Fruit fly (Drosophila melanogaster) whole organism, embryonic: ENCODE data around the gene CG2691.

Source experiments
- Awh ChIP-seq: fragments of 200-800 bp; sonication (Bioruptor generic); IDR thresholded peaks from 2 replicates; pipeline ENCODE4, ENCODE4 v1.3.6; 2022; ENCODE audit warnings: missing biosample characterization, missing genetic modification characterization
- B-H2 ChIP-seq: fragments of 200-800 bp; sonication (Bioruptor generic); optimal IDR thresholded peaks from 2 replicates; lab custom pipeline; 2018; ENCODE audit warnings: missing biosample characterization, mild to moderate bottlenecking, missing genetic modification characterization
- Bteb2 ChIP-seq: fragments of 200-800 bp; sonication (Bioruptor generic); optimal IDR thresholded peaks from 2 replicates; lab custom pipeline; 2016; ENCODE audit warnings: missing biosample characterization, missing genetic modification characterization
- CG10543 ChIP-seq: fragments of 200-800 bp; sonication (Bioruptor generic); optimal IDR thresholded peaks from 3 replicates; lab custom pipeline; 2017; ENCODE audit warnings: missing biosample characterization, mild to moderate bottlenecking, missing genetic modification characterization, moderate library complexity
- CG10654 ChIP-seq: fragments of 200-800 bp; sonication (Bioruptor generic); optimal IDR thresholded peaks from 2 replicates; lab custom pipeline; 2016; ENCODE audit warnings: missing biosample characterization, missing genetic modification characterization
- CG11696 ChIP-seq: fragments of 200-800 bp; sonication (Bioruptor generic); IDR thresholded peaks from 2 replicates; pipeline ENCODE4 v1.3.6; 2022; ENCODE audit warnings: missing biosample characterization, missing genetic modification characterization
- CG12219 ChIP-seq: fragments of 200-800 bp; sonication (Bioruptor generic); optimal IDR thresholded peaks from 3 replicates; lab custom pipeline; 2018; ENCODE audit warnings: missing biosample characterization, mild to moderate bottlenecking, missing genetic modification characterization
- CG14441 ChIP-seq: fragments of 200-800 bp; sonication (Bioruptor generic); IDR thresholded peaks from 2 replicates; pipeline ENCODE4 v1.3.6; 2022; ENCODE audit warnings: missing biosample characterization, missing genetic modification characterization
- CG15601 ChIP-seq: fragments of 200-800 bp; sonication (Bioruptor generic); optimal IDR thresholded peaks from 3 replicates; lab custom pipeline; 2019; ENCODE audit warnings: missing biosample characterization, mild to moderate bottlenecking, missing genetic modification characterization, moderate library complexity
- CG17912 ChIP-seq: fragments of 200-800 bp; sonication (Bioruptor generic); optimal IDR thresholded peaks from 2 replicates; lab custom pipeline; 2018; ENCODE audit warnings: missing biosample characterization, mild to moderate bottlenecking, missing genetic modification characterization
- CG30020 ChIP-seq: fragments of 200-800 bp; optimal IDR thresholded peaks from 2 replicates; lab custom pipeline; 2019; ENCODE audit warnings: missing biosample characterization, mild to moderate bottlenecking, missing genetic modification characterization, moderate library complexity
- CG32532 ChIP-seq: fragments of 200-800 bp; sonication (Bioruptor generic); IDR thresholded peaks from 2 replicates; pipeline ENCODE4 v1.3.6; 2022; ENCODE audit warnings: missing biosample characterization, missing genetic modification characterization
- CG3726 ChIP-seq: fragments of 200-800 bp; sonication (Bioruptor generic); IDR thresholded peaks from 3 replicates; pipeline ENCODE4, ENCODE4 v1.3.6; 2022; ENCODE audit warnings: missing biosample characterization, missing genetic modification characterization
- CG3838 ChIP-seq: fragments of 200-800 bp; sonication (Bioruptor generic); optimal IDR thresholded peaks from 3 replicates; lab custom pipeline; 2016; ENCODE audit warnings: missing biosample characterization, missing genetic modification characterization
- CG4360 ChIP-seq: fragments of 200-800 bp; sonication (Bioruptor generic); IDR thresholded peaks from 2 replicates; pipeline ENCODE4 v1.3.6; 2022; ENCODE audit warnings: missing biosample characterization, missing genetic modification characterization
- CG6175 ChIP-seq: fragments of 200-800 bp; sonication (Bioruptor generic); IDR thresholded peaks from 3 replicates; pipeline ENCODE4 v1.3.6; 2022; ENCODE audit warnings: missing biosample characterization, missing genetic modification characterization
- CG6654 ChIP-seq: fragments of 200-800 bp; sonication (Bioruptor generic); optimal IDR thresholded peaks from 2 replicates; lab custom pipeline; 2017; ENCODE audit warnings: missing biosample characterization, mild to moderate bottlenecking, missing genetic modification characterization
- CG8281 ChIP-seq: fragments of 200-800 bp; sonication (Bioruptor generic); optimal IDR thresholded peaks from 2 replicates; lab custom pipeline; 2018; ENCODE audit warnings: missing biosample characterization, mild to moderate bottlenecking, missing genetic modification characterization, moderate library complexity
- CG9437 ChIP-seq: fragments of 200-800 bp; sonication (Bioruptor generic); optimal IDR thresholded peaks from 2 replicates; lab custom pipeline; 2018; ENCODE audit warnings: missing biosample characterization, mild to moderate bottlenecking, missing genetic modification characterization
- CTCF ChIP-seq: fragments of 200-800 bp; sonication (Bioruptor generic); optimal IDR thresholded peaks from 2 replicates; lab custom pipeline; 2017; ENCODE audit warnings: missing biosample characterization, mild to moderate bottlenecking, missing genetic modification characterization, moderate library complexity
- Dfd ChIP-seq, 2 experiments: fragments of >200 bp; optimal IDR thresholded peaks; 2 replicates each; lab custom pipeline; 2017; ENCODE audit warnings: missing biosample characterization in 2 of 2, missing genetic modification characterization in 2 of 2
- Doc2 ChIP-seq: fragments of 200-800 bp; sonication (Bioruptor generic); IDR thresholded peaks from 2 replicates; pipeline ENCODE4 v1.3.6; 2022; ENCODE audit warnings: missing biosample characterization, missing genetic modification characterization
- Dref ChIP-seq: fragments of 200-800 bp; sonication (Bioruptor generic); IDR thresholded peaks from 2 replicates; pipeline ENCODE4 v1.3.6; 2022; ENCODE audit warnings: missing biosample characterization, missing genetic modification characterization
- Fer1 ChIP-seq: fragments of 200-800 bp; sonication (Bioruptor generic); optimal IDR thresholded peaks from 2 replicates; lab custom pipeline; 2017; ENCODE audit warnings: missing biosample characterization, mild to moderate bottlenecking, missing genetic modification characterization
- Hr51 ChIP-seq, 2 experiments: fragments of 200-800 bp; sonication (Bioruptor generic); optimal IDR thresholded peaks; 2 replicates in 1 of 2; 3 replicates in 1 of 2; lab custom pipeline; 2016 to 2018; ENCODE audit warnings: missing biosample characterization in 2 of 2, missing genetic modification characterization in 2 of 2, mild to moderate bottlenecking in 1 of 2, moderate library complexity in 1 of 2
- Mad ChIP-seq: fragments of 200-800 bp; sonication (Bioruptor generic); optimal IDR thresholded peaks from 2 replicates; lab custom pipeline; 2016; ENCODE audit warnings: missing biosample characterization, missing genetic modification characterization
- Neu2 ChIP-seq: fragments of 200-800 bp; sonication (Bioruptor generic); optimal IDR thresholded peaks from 3 replicates; lab custom pipeline; 2016; ENCODE audit warnings: missing biosample characterization, missing genetic modification characterization, borderline replicate concordance
- Nf-YC ChIP-seq: fragments of 200-800 bp; optimal IDR thresholded peaks from 3 replicates; lab custom pipeline; 2019; ENCODE audit warnings: missing biosample characterization, mild to moderate bottlenecking, missing genetic modification characterization, moderate library complexity
- Scr ChIP-seq: fragments of 200-800 bp; sonication (Bioruptor generic); IDR thresholded peaks from 2 replicates; pipeline ENCODE4 v1.3.6; 2022; ENCODE audit warnings: missing biosample characterization, missing genetic modification characterization; ENCODE audit not compliant: partially characterized antibody
- Sin3A ChIP-seq: fragments of >200 bp; optimal IDR thresholded peaks from 2 replicates; lab custom pipeline; 2018
- Ssrp ChIP-seq: fragments of 200-800 bp; sonication (Bioruptor generic); optimal IDR thresholded peaks from 2 replicates; lab custom pipeline; 2018; ENCODE audit warnings: missing biosample characterization, mild to moderate bottlenecking, missing genetic modification characterization, moderate library complexity
- TFAM ChIP-seq: fragments of 200-800 bp; sonication (Bioruptor generic); optimal IDR thresholded peaks from 2 replicates; lab custom pipeline; 2017; ENCODE audit warnings: missing biosample characterization, missing genetic modification characterization, inconsistent platforms
- bbx ChIP-seq: fragments of 200-800 bp; sonication (Bioruptor generic); IDR thresholded peaks from 2 replicates; pipeline ENCODE4 v1.3.6; 2022; ENCODE audit warnings: missing biosample characterization, missing genetic modification characterization; ENCODE audit not compliant: partially characterized antibody
- cg ChIP-seq: fragments of 200-800 bp; sonication (Bioruptor generic); optimal IDR thresholded peaks from 3 replicates; lab custom pipeline; 2019; ENCODE audit warnings: missing biosample characterization, mild to moderate bottlenecking, missing genetic modification characterization, moderate library complexity
- crc ChIP-seq: fragments of 200-800 bp; sonication (Bioruptor generic); optimal IDR thresholded peaks from 2 replicates; lab custom pipeline; 2016; ENCODE audit warnings: missing biosample characterization, missing genetic modification characterization
- cwo ChIP-seq: fragments of 200-800 bp; sonication (Bioruptor generic); optimal IDR thresholded peaks from 3 replicates; lab custom pipeline; 2017; ENCODE audit warnings: missing biosample characterization, missing genetic modification characterization, mild to moderate bottlenecking, moderate library complexity, missing genetic modification reagents
- dmrt99B ChIP-seq: fragments of 200-800 bp; sonication (Bioruptor generic); optimal IDR thresholded peaks from 2 replicates; lab custom pipeline; 2018; ENCODE audit warnings: missing biosample characterization, mild to moderate bottlenecking, missing genetic modification characterization, moderate library complexity
- en ChIP-seq: fragments of 200-800 bp; sonication (Bioruptor generic); optimal IDR thresholded peaks from 2 replicates; lab custom pipeline; 2016; ENCODE audit warnings: missing biosample characterization, missing genetic modification characterization
- exex ChIP-seq: fragments of 200-800 bp; sonication (Bioruptor generic); optimal IDR thresholded peaks from 4 replicates; lab custom pipeline; 2018; ENCODE audit warnings: missing biosample characterization, mild to moderate bottlenecking, missing genetic modification characterization, moderate library complexity
- gfzf ChIP-seq: fragments of 200-800 bp; sonication (Bioruptor generic); optimal IDR thresholded peaks from 2 replicates; lab custom pipeline; 2016; ENCODE audit warnings: missing biosample characterization, mild to moderate bottlenecking, missing genetic modification characterization, moderate library complexity
- grau ChIP-seq: fragments of 200-800 bp; optimal IDR thresholded peaks from 3 replicates; lab custom pipeline; 2019; ENCODE audit warnings: missing biosample characterization, mild to moderate bottlenecking, missing genetic modification characterization, moderate library complexity
- hb ChIP-seq: fragments of 200-800 bp; sonication (Bioruptor generic); IDR thresholded peaks from 3 replicates; pipeline ENCODE4 v1.3.6; 2022; ENCODE audit warnings: missing biosample characterization, missing genetic modification characterization; ENCODE audit not compliant: partially characterized antibody
- lilli ChIP-seq: fragments of 200-800 bp; sonication (Bioruptor generic); optimal IDR thresholded peaks from 3 replicates; lab custom pipeline; 2016; ENCODE audit warnings: missing biosample characterization, missing genetic modification characterization
- mam ChIP-seq: fragments of 200-800 bp; sonication (Bioruptor generic); optimal IDR thresholded peaks from 3 replicates; lab custom pipeline; 2016; ENCODE audit warnings: missing biosample characterization, missing genetic modification characterization
- nau ChIP-seq: fragments of 200-800 bp; sonication (Bioruptor generic); optimal IDR thresholded peaks from 3 replicates; lab custom pipeline; 2017; ENCODE audit warnings: missing biosample characterization, mild to moderate bottlenecking, missing genetic modification characterization, missing genetic modification reagents
- nmo ChIP-seq: fragments of 200-800 bp; sonication (Bioruptor generic); optimal IDR thresholded peaks from 2 replicates; lab custom pipeline; 2018; ENCODE audit warnings: missing biosample characterization, mild to moderate bottlenecking, missing genetic modification characterization, moderate library complexity
- onecut ChIP-seq: fragments of 200-800 bp; sonication (Bioruptor generic); IDR thresholded peaks from 2 replicates; pipeline ENCODE4 v1.3.6; 2022; ENCODE audit warnings: missing biosample characterization, missing genetic modification characterization
- p53 ChIP-seq: fragments of 200-800 bp; sonication (Bioruptor generic); optimal IDR thresholded peaks from 2 replicates; lab custom pipeline; 2016; ENCODE audit warnings: missing biosample characterization, missing genetic modification characterization
- slbo ChIP-seq: fragments of 200-800 bp; sonication (Bioruptor generic); IDR thresholded peaks from 2 replicates; pipeline ENCODE4 v1.3.6; 2022; ENCODE audit warnings: missing biosample characterization, missing genetic modification characterization
- slou ChIP-seq: fragments of 200-800 bp; sonication (Bioruptor generic); optimal IDR thresholded peaks from 3 replicates; lab custom pipeline; 2016; ENCODE audit warnings: missing biosample characterization, missing genetic modification characterization
- stwl ChIP-seq: fragments of 200-800 bp; sonication (Bioruptor generic); optimal IDR thresholded peaks from 3 replicates; lab custom pipeline; 2018; ENCODE audit warnings: missing biosample characterization, mild to moderate bottlenecking, missing genetic modification characterization, moderate library complexity
- twi ChIP-seq: fragments of 200-800 bp; optimal IDR thresholded peaks from 2 replicates; lab custom pipeline; 2019; ENCODE audit warnings: missing biosample characterization, mild to moderate bottlenecking, missing genetic modification characterization, moderate library complexity
- wdn ChIP-seq: fragments of 200-800 bp; sonication (Bioruptor generic); IDR thresholded peaks from 2 replicates; pipeline ENCODE4 v1.3.6; 2022; ENCODE audit warnings: missing biosample characterization, missing genetic modification characterization

The CG2691 gene

dm6 chrX:13611884-13612283 lies 12.3 kb downstream of the CG2691 start, which contains the start of the genes Ndc80 and BthD (continued):
- TF ChIP-seq CG3838 (GFP tag; lab: Kevin White, UChicago) (no peak), CG10654 (GFP tag; lab: Kevin White, UChicago) (no peak), exex (tag; lab: Kevin White, UChicago) (no peak), Awh (no peak), wdn (GFP tag; lab: Robert Waterston, UW) (no peak), bbx (GFP tag; lab: Robert Waterston, UW) (peak; percentile 66), dmrt99B (tag; lab: Kevin White, UChicago) (no peak), CG9437 (GFP tag; lab: Kevin White, UChicago) (no peak), CG6654 (GFP tag; lab: Kevin White, UChicago) (no peak), p53 (GFP tag; lab: Kevin White, UChicago) (no peak), onecut (GFP tag; lab: Robert Waterston, UW) (no peak), stwl (peak; percentile 45), hb (GFP tag; lab: Robert Waterston, UW) (no peak), CTCF (GFP tag; lab: Kevin White, UChicago) (no peak), Neu2 (GFP tag; lab: Kevin White, UChicago) (no peak), B-H2 (GFP tag; lab: Kevin White, UChicago) (no peak), CG15601 (tag; lab: Kevin White, UChicago) (no peak), Mad (GFP tag; lab: Kevin White, UChicago) (no peak), en (GFP tag; lab: Kevin White, UChicago) (no peak), grau (tag; lab: Kevin White, UChicago) (no peak), Nf-YC (tag; lab: Kevin White, UChicago) (peak; percentile 12), gfzf (GFP tag; lab: Kevin White, UChicago) (peak; percentile 39), Fer1 (no peak), CG6175 (GFP tag; lab: Robert Waterston, UW) (no peak), CG11696 (GFP tag; lab: Robert Waterston, UW) (no peak), CG17912 (GFP tag; lab: Kevin White, UChicago) (no peak), slou (GFP tag; lab: Kevin White, UChicago) (no peak), lilli (no peak), CG3726 (GFP tag; lab: Robert Waterston, UW) (no peak), CG30020 (no peak), Scr (GFP tag; lab: Robert Waterston, UW) (peak; percentile 62), Bteb2 (GFP tag; lab: Kevin White, UChicago) (no peak), cwo (no peak), Doc2 (GFP tag; lab: Robert Waterston, UW) (no peak), Sin3A (lab: Kevin White, UChicago) (peak; percentile 49), CG12219 (GFP tag; lab: Kevin White, UChicago) (no peak), Dref (peak; percentile 93), Ssrp (no peak), TFAM (GFP tag; lab: Kevin White, UChicago) (no peak), nau (GFP tag; lab: Kevin White, UChicago) (no peak), crc (GFP tag; lab: Kevin White, UChicago) (no peak), CG32532 (no peak), twi (no peak), slbo (no peak; the same call in 1 of the 2 replicates), Dfd (GFP tag; optimal IDR thresholded peaks at IDR 0.05; lab: Kevin White, UChicago) (no peak), CG8281 (tag; lab: Kevin White, UChicago) (no peak), cg (no peak), CG10543 (no peak), CG14441 (GFP tag; lab: Robert Waterston, UW) (no peak), Hr51 (GFP tag; optimal IDR thresholded peaks at IDR 0.05; lab: Kevin White, UChicago) (no peak), mam (GFP tag; lab: Kevin White, UChicago) (no peak), CG4360 (GFP tag; lab: Robert Waterston, UW) (no peak), nmo (GFP tag; lab: Kevin White, UChicago) (peak; percentile 14)
